Worm (Caenorhabditis elegans) whole organism, L4 larva: ENCODE data around the gene ceh-27.

Source experiments
- F26F4.8 ChIP-seq: fragments of 200-800 bp; sonication (Bioruptor generic); conservative IDR thresholded peaks from 2 replicates; pipeline ENCODE4 v1.3.6; 2022; ENCODE audit warnings: missing genetic modification characterization, missing compliant biosample characterization
- attf-4 ChIP-seq: sonication (generic microtip); optimal IDR thresholded peaks from 3 replicates; lab custom pipeline; 2017; ENCODE audit warnings: missing biosample characterization, missing genetic modification characterization
- ces-1 ChIP-seq: fragments of 150-350 bp; sonication (generic microtip); optimal IDR thresholded peaks from 4 replicates; lab custom pipeline; 2014; ENCODE audit warnings: missing biosample characterization, missing genetic modification reagents, missing genetic modification characterization
- daf-16 ChIP-seq, 3 experiments: sonication (generic microtip); optimal IDR thresholded peaks; 2 replicates each; lab custom pipeline; 2016 to 2017; ENCODE audit warnings: missing genetic modification characterization in 3 of 3, missing genetic modification reagents in 3 of 3, mild to moderate bottlenecking in 2 of 3, missing compliant biosample characterization in 2 of 3, missing biosample characterization in 1 of 3, moderate library complexity in 1 of 3
- egl-27 ChIP-seq: sonication (generic microtip); optimal IDR thresholded peaks from 3 replicates; lab custom pipeline; 2017; ENCODE audit warnings: missing biosample characterization, missing genetic modification reagents, missing genetic modification characterization
- jun-1 ChIP-seq: fragments of 150-350 bp; optimal IDR thresholded peaks from 2 replicates; lab custom pipeline; 2014; ENCODE audit warnings: missing biosample characterization, missing genetic modification reagents, missing genetic modification characterization
- lin-1 ChIP-seq: fragments of 200-800 bp; sonication (Bioruptor generic); IDR thresholded peaks from 2 replicates; pipeline ENCODE4 v1.3.6; 2022; ENCODE audit warnings: missing genetic modification reagents, missing genetic modification characterization, missing compliant biosample characterization
- lin-15B ChIP-seq: fragments of 150-350 bp; sonication (generic microtip); optimal IDR thresholded peaks from 3 replicates; lab custom pipeline; 2014; ENCODE audit warnings: missing biosample characterization, missing genetic modification characterization
- lin-38 ChIP-seq: fragments of 200-800 bp; sonication (Bioruptor generic); IDR thresholded peaks from 2 replicates; pipeline ENCODE4 v1.3.6; 2022; ENCODE audit warnings: missing genetic modification reagents, missing genetic modification characterization, missing compliant biosample characterization
- nhr-102 ChIP-seq: sonication (generic microtip); optimal IDR thresholded peaks from 2 replicates; lab custom pipeline; 2016; ENCODE audit warnings: mild to moderate bottlenecking, missing genetic modification characterization, moderate library complexity, missing compliant biosample characterization
- nhr-11 ChIP-seq: fragments of 150-350 bp; optimal IDR thresholded peaks from 2 replicates; lab custom pipeline; 2014; ENCODE audit warnings: missing biosample characterization, missing genetic modification characterization
- nhr-28 ChIP-seq: fragments of 150-350 bp; optimal IDR thresholded peaks from 2 replicates; lab custom pipeline; 2014; ENCODE audit warnings: missing biosample characterization, missing genetic modification characterization
- nhr-77 ChIP-seq: fragments of 150-350 bp; optimal IDR thresholded peaks from 2 replicates; lab custom pipeline; 2014; ENCODE audit warnings: missing biosample characterization, missing genetic modification characterization

- TF ChIP-seq nhr-102 (tag; lab: Kevin White, UChicago), result no peak
- TF ChIP-seq nhr-28 (tag; lab: Kevin White, UChicago), result peak; percentile 25
- no peak for TF ChIP-seq lin-15B (tag; lab: Kevin White, UChicago)
- TF ChIP-seq daf-16 (GFP tag; optimal IDR thresholded peaks at IDR 0.05; lab: Kevin White, UChicago), result no peak
- no peak for TF ChIP-seq daf-16 (tag; optimal IDR thresholded peaks at IDR 0.05; lab: Kevin White, UChicago)
- no peak for TF ChIP-seq jun-1 (tag; lab: Kevin White, UChicago)
- TF ChIP-seq lin-38 (GFP tag; lab: Robert Waterston, UW), result no peak
- no peak for TF ChIP-seq egl-27 (tag; lab: Kevin White, UChicago)
- TF ChIP-seq F26F4.8, result no peak
- no peak for TF ChIP-seq nhr-11 (tag; lab: Kevin White, UChicago)
- no peak for TF ChIP-seq ces-1 (GFP tag; lab: Kevin White, UChicago)
- TF ChIP-seq nhr-77 (tag; lab: Kevin White, UChicago), result no peak
- TF ChIP-seq lin-1 (GFP tag; lab: Robert Waterston, UW), result no peak
- TF ChIP-seq attf-4, result no peak
Observed at ce11 chrV:11676498-11676897, 11.6 kb upstream of the ceh-27 start.
